Worm (Caenorhabditis elegans) whole organism, L1 larva: ENCODE data around the gene Y43F8B.12.

ENCODE experiments used
- elt-3 ChIP-seq, 6 experiments: fragments of 150-350 bp in 1 of 6; sonication (generic microtip); optimal IDR thresholded peaks; 2 replicates each; lab custom pipeline; 2017 to 2018; ENCODE audit warnings: missing biosample characterization in 6 of 6, missing genetic modification characterization in 6 of 6, inconsistent platforms in 1 of 6
- fkh-10 ChIP-seq: sonication (generic microtip); optimal IDR thresholded peaks from 2 replicates; lab custom pipeline; 2017; ENCODE audit warnings: missing biosample characterization, missing genetic modification reagents, missing genetic modification characterization
- hpl-2 ChIP-seq: fragments of 150-350 bp; optimal IDR thresholded peaks from 2 replicates; lab custom pipeline; 2014; ENCODE audit warnings: missing biosample characterization, missing genetic modification reagents, missing genetic modification characterization
- lin-15B ChIP-seq: fragments of 150-350 bp; sonication (generic microtip); optimal IDR thresholded peaks from 3 replicates; lab custom pipeline; 2014; ENCODE audit warnings: missing biosample characterization, missing genetic modification characterization
- nhr-77 ChIP-seq: fragments of 150-350 bp; optimal IDR thresholded peaks from 2 replicates; lab custom pipeline; 2014; ENCODE audit warnings: missing biosample characterization, missing genetic modification characterization
- nhr-85 ChIP-seq: sonication (generic microtip); peaks from one replicate; lab custom pipeline; 2016; ENCODE audit warnings: missing genetic modification characterization, inconsistent platforms, missing compliant biosample characterization
- skn-1 ChIP-seq: fragments of 150-350 bp; optimal IDR thresholded peaks from 2 replicates; lab custom pipeline; 2014; ENCODE audit warnings: missing biosample characterization, missing genetic modification characterization
- snpc-4 ChIP-seq: fragments of 150-350 bp; optimal IDR thresholded peaks from 2 replicates; lab custom pipeline; 2014; ENCODE audit warnings: missing biosample characterization, missing genetic modification characterization
- sox-4 ChIP-seq: sonication (generic microtip); optimal IDR thresholded peaks from 2 replicates; lab custom pipeline; 2016; ENCODE audit warnings: missing genetic modification characterization, missing compliant biosample characterization
- sup-37 ChIP-seq: fragments of 200-800 bp; sonication (Bioruptor generic); optimal IDR thresholded peaks from 2 replicates; lab custom pipeline; 2018; ENCODE audit warnings: mild to moderate bottlenecking, missing genetic modification characterization, missing compliant biosample characterization
- zag-1 ChIP-seq: fragments of 150-350 bp; optimal IDR thresholded peaks from 2 replicates; lab custom pipeline; 2014; ENCODE audit warnings: missing biosample characterization, missing genetic modification characterization
- ztf-4 ChIP-seq: fragments of 150-350 bp; optimal IDR thresholded peaks from 2 replicates; lab custom pipeline; 2014; ENCODE audit warnings: missing biosample characterization, missing genetic modification characterization

ce11 chrV:19512260-19512947 lies 44.2 kb downstream of the Y43F8B.12 start, which contains the start of gene Y43F8B.19:
- TF ChIP-seq fkh-10 (GFP tag; lab: Kevin White, UChicago) (no peak), elt-3 (tag; optimal IDR thresholded peaks at IDR 0.05; lab: Kevin White, UChicago) (no peak), sup-37 (GFP tag; lab: Kevin White, UChicago) (no peak), snpc-4 (no peak), nhr-77 (tag; lab: Kevin White, UChicago) (no peak), lin-15B (no peak), skn-1 (tag; lab: Kevin White, UChicago) (no peak), ztf-4 (tag; lab: Kevin White, UChicago) (no peak), zag-1 (no peak), nhr-85 (tag; lab: Kevin White, UChicago) (no peak), sox-4 (tag; lab: Kevin White, UChicago) (no peak), hpl-2 (GFP tag; lab: Kevin White, UChicago) (no peak)
